Worm (Caenorhabditis elegans) whole organism, young adult: ENCODE measurements around the gene C15H7.4.
A peak's percentile ranks its signal among the peaks of the same experiment; 100 is the strongest.

Source experiments
- B0261.1 ChIP-seq: sonication (generic microtip); optimal IDR thresholded peaks from 2 replicates; lab custom pipeline; 2016; ENCODE audit warnings: mild to moderate bottlenecking, missing genetic modification characterization, moderate library complexity, missing compliant biosample characterization
- C06A6.2 ChIP-seq: fragments of 200-800 bp; sonication (Bioruptor generic); conservative IDR thresholded peaks from 2 replicates; pipeline ENCODE4 v1.3.6; 2022; ENCODE audit warnings: missing genetic modification characterization, missing compliant biosample characterization
- C17E4.6 ChIP-seq: fragments of 200-800 bp; sonication (Bioruptor generic); IDR thresholded peaks from 2 replicates; pipeline ENCODE4 v1.3.6; 2022; ENCODE audit warnings: missing genetic modification reagents, missing genetic modification characterization, missing compliant biosample characterization
- D2030.7 ChIP-seq: fragments of 200-800 bp; sonication (Bioruptor generic); IDR thresholded peaks from 2 replicates; pipeline ENCODE4 v1.3.6; 2022; ENCODE audit warnings: missing genetic modification reagents, missing genetic modification characterization, missing compliant biosample characterization
- F23B12.7 ChIP-seq: sonication (generic microtip); optimal IDR thresholded peaks from 2 replicates; lab custom pipeline; 2017; ENCODE audit warnings: missing genetic modification characterization, mild to moderate bottlenecking, missing compliant biosample characterization, antibody characterized with exemption, moderate library complexity; ENCODE audit not compliant: insufficient read depth
- F39B2.1 ChIP-seq: fragments of 200-800 bp; sonication (Bioruptor generic); IDR thresholded peaks from 2 replicates; pipeline ENCODE4 v1.3.6; 2022; ENCODE audit warnings: missing genetic modification reagents, missing genetic modification characterization, missing compliant biosample characterization
- F49E8.2 ChIP-seq: sonication (generic microtip); optimal IDR thresholded peaks from 3 replicates; lab custom pipeline; 2017; ENCODE audit warnings: missing genetic modification characterization, mild to moderate bottlenecking, missing compliant biosample characterization, antibody characterized with exemption, moderate library complexity; ENCODE audit not compliant: insufficient read depth
- K11D2.4 ChIP-seq: fragments of 200-800 bp; sonication (Bioruptor generic); IDR thresholded peaks from 2 replicates; pipeline ENCODE4 v1.3.6; 2022; ENCODE audit warnings: missing genetic modification reagents, missing genetic modification characterization, missing compliant biosample characterization
- K12H6.12 ChIP-seq: fragments of 200-800 bp; sonication (Bioruptor generic); optimal IDR thresholded peaks from 2 replicates; lab custom pipeline; 2018; ENCODE audit warnings: mild to moderate bottlenecking, missing genetic modification characterization, missing compliant biosample characterization
- T26A5.8 ChIP-seq: sonication (generic microtip); optimal IDR thresholded peaks from 2 replicates; lab custom pipeline; 2016; ENCODE audit warnings: missing genetic modification characterization, missing compliant biosample characterization
- Y67H2A.10 ChIP-seq: fragments of 200-800 bp; sonication (Bioruptor generic); conservative IDR thresholded peaks from 2 replicates; pipeline ENCODE4 v1.3.6; 2022; ENCODE audit warnings: missing genetic modification reagents, missing genetic modification characterization, missing compliant biosample characterization
- athp-1 ChIP-seq: sonication (generic microtip); optimal IDR thresholded peaks from 2 replicates; lab custom pipeline; 2017; ENCODE audit warnings: mild to moderate bottlenecking, missing genetic modification characterization, missing compliant biosample characterization
- cebp-1 ChIP-seq, 2 experiments: fragments of 200-800 bp in 1 of 2; sonication (Bioruptor generic) in 1 of 2; sonication (generic microtip) in 1 of 2; IDR thresholded peaks in 1 of 2; optimal IDR thresholded peaks in 1 of 2; 2 replicates each; pipeline versions ENCODE4 v1.3.6 to Lab custom; 2017 to 2022; ENCODE audit warnings: missing compliant biosample characterization in 2 of 2, missing genetic modification characterization in 2 of 2, mild to moderate bottlenecking in 1 of 2, missing genetic modification reagents in 1 of 2, moderate library complexity in 1 of 2
- cebp-2 ChIP-seq: fragments of 200-800 bp; sonication (Bioruptor generic); IDR thresholded peaks from 2 replicates; pipeline ENCODE4 v1.3.6; 2022; ENCODE audit warnings: missing genetic modification characterization, missing compliant biosample characterization
- ceh-27 ChIP-seq: fragments of 200-800 bp; sonication (Bioruptor generic); optimal IDR thresholded peaks from 2 replicates; lab custom pipeline; 2018; ENCODE audit warnings: mild to moderate bottlenecking, missing genetic modification characterization, moderate library complexity, missing compliant biosample characterization
- ceh-91 ChIP-seq: fragments of 200-800 bp; sonication (Bioruptor generic); IDR thresholded peaks from 2 replicates; pipeline ENCODE4 v1.3.6; 2022; ENCODE audit warnings: missing genetic modification reagents, missing genetic modification characterization, missing compliant biosample characterization
- chd-7 ChIP-seq: sonication (generic microtip); optimal IDR thresholded peaks from 2 replicates; lab custom pipeline; 2016; ENCODE audit warnings: mild to moderate bottlenecking, missing genetic modification characterization, moderate library complexity, missing compliant biosample characterization
- dox-1 ChIP-seq: fragments of 200-800 bp; sonication (Bioruptor generic); IDR thresholded peaks from 2 replicates; pipeline ENCODE4 v1.3.6; 2022; ENCODE audit warnings: missing genetic modification reagents, missing genetic modification characterization, missing compliant biosample characterization
- dpff-1 ChIP-seq: sonication (generic microtip); optimal IDR thresholded peaks from 2 replicates; lab custom pipeline; 2017; ENCODE audit warnings: mild to moderate bottlenecking, missing genetic modification characterization, missing compliant biosample characterization
- ets-4 ChIP-seq: fragments of 200-800 bp; sonication (Bioruptor generic); optimal IDR thresholded peaks from 2 replicates; lab custom pipeline; 2018; ENCODE audit warnings: mild to moderate bottlenecking, missing genetic modification characterization, missing compliant biosample characterization
- hlh-26 ChIP-seq: fragments of 200-800 bp; sonication (Bioruptor generic); conservative IDR thresholded peaks from 2 replicates; pipeline ENCODE4 v1.3.6; 2022; ENCODE audit warnings: missing genetic modification reagents, missing genetic modification characterization, missing compliant biosample characterization
- let-526 ChIP-seq: fragments of 200-800 bp; sonication (Bioruptor generic); IDR thresholded peaks from 2 replicates; pipeline ENCODE4 v1.3.6; 2022; ENCODE audit warnings: missing genetic modification reagents, missing genetic modification characterization, missing compliant biosample characterization
- let-607 ChIP-seq, 2 experiments: fragments of 200-800 bp in 1 of 2; sonication (Bioruptor generic) in 1 of 2; sonication (generic microtip) in 1 of 2; optimal IDR thresholded peaks; 2 replicates each; lab custom pipeline; 2016 to 2018; ENCODE audit warnings: mild to moderate bottlenecking in 2 of 2, missing compliant biosample characterization in 2 of 2, missing genetic modification characterization in 2 of 2, moderate library complexity in 2 of 2, missing genotype in 1 of 2
- lin-35 ChIP-seq, 3 experiments: fragments of 150-350 bp in 2 of 3; sonication (generic microtip) in 1 of 3; optimal IDR thresholded peaks; 2 replicates each; lab custom pipeline; 2014 to 2018; ENCODE audit warnings: missing biosample characterization in 3 of 3, missing genetic modification characterization in 3 of 3, missing genetic modification reagents in 3 of 3
- lin-40 ChIP-seq: sonication (generic microtip); optimal IDR thresholded peaks from 2 replicates; lab custom pipeline; 2016; ENCODE audit warnings: missing genetic modification characterization, mild to moderate bottlenecking, missing compliant biosample characterization, missing genotype, missing genetic modification reagents
- mcd-1 ChIP-seq: fragments of 200-800 bp; sonication (Bioruptor generic); IDR thresholded peaks from 2 replicates; pipeline ENCODE4 v1.3.6; 2022; ENCODE audit warnings: missing genetic modification reagents, missing genetic modification characterization, missing compliant biosample characterization
- mel-28 ChIP-seq: sonication (generic microtip); optimal IDR thresholded peaks from 2 replicates; lab custom pipeline; 2016; ENCODE audit warnings: borderline replicate concordance, mild to moderate bottlenecking, missing genetic modification characterization, missing compliant biosample characterization
- mes-4 ChIP-seq: sonication (generic microtip); optimal IDR thresholded peaks from 2 replicates; lab custom pipeline; 2016; ENCODE audit warnings: missing genotype, missing genetic modification characterization, missing compliant biosample characterization
- nfyb-1 ChIP-seq: fragments of 200-800 bp; sonication (Bioruptor generic); IDR thresholded peaks from 2 replicates; pipeline ENCODE4 v1.3.6; 2022; ENCODE audit warnings: missing genetic modification reagents, missing genetic modification characterization, missing compliant biosample characterization
- nhr-120 ChIP-seq: fragments of 200-800 bp; sonication (Bioruptor generic); IDR thresholded peaks from 2 replicates; pipeline ENCODE4 v1.3.6; 2022; ENCODE audit warnings: missing genetic modification characterization, missing compliant biosample characterization
- nhr-80 ChIP-seq: sonication (generic microtip); optimal IDR thresholded peaks from 2 replicates; lab custom pipeline; 2016; ENCODE audit warnings: missing genetic modification characterization, missing compliant biosample characterization
- nhr-90 ChIP-seq: sonication (generic microtip); optimal IDR thresholded peaks from 2 replicates; lab custom pipeline; 2016; ENCODE audit warnings: missing genotype, mild to moderate bottlenecking, missing genetic modification characterization, missing compliant biosample characterization
- pha-4 ChIP-seq: fragments of 150-350 bp; sonication (generic microtip); optimal IDR thresholded peaks from 2 replicates; lab custom pipeline; 2014; ENCODE audit warnings: missing biosample characterization, missing genetic modification reagents, missing genetic modification characterization
- rpc-1 ChIP-seq, 2 experiments: fragments of 150-350 bp in 1 of 2; sonication (generic microtip) in 1 of 2; optimal IDR thresholded peaks; 2 replicates each; lab custom pipeline; 2014 to 2018; ENCODE audit warnings: missing biosample characterization in 1 of 2, missing genetic modification characterization in 1 of 2, missing genetic modification reagents in 1 of 2, missing genotype in 1 of 2
- snpc-1.3 ChIP-seq: sonication (generic microtip); optimal IDR thresholded peaks from 2 replicates; lab custom pipeline; 2017; ENCODE audit warnings: missing genetic modification characterization, mild to moderate bottlenecking, missing compliant biosample characterization, antibody characterized with exemption, moderate library complexity, missing genotype, missing genetic modification reagents; ENCODE audit not compliant: insufficient read depth
- snpc-3.4 ChIP-seq: sonication (generic microtip); optimal IDR thresholded peaks from 2 replicates; lab custom pipeline; 2017; ENCODE audit warnings: missing genetic modification characterization, mild to moderate bottlenecking, missing compliant biosample characterization, antibody characterized with exemption, moderate library complexity, missing genotype, missing genetic modification reagents
- snpc-4 ChIP-seq, 5 experiments: fragments of 150-350 bp in 1 of 5; sonication (generic microtip) in 4 of 5; optimal IDR thresholded peaks; 2 replicates each; lab custom pipeline; 2014 to 2018; ENCODE audit warnings: missing genetic modification characterization in 5 of 5, missing biosample characterization in 3 of 5, antibody characterized with exemption in 2 of 5, mild to moderate bottlenecking in 2 of 5, missing compliant biosample characterization in 2 of 5, missing genotype in 2 of 5, moderate library complexity in 2 of 5, missing genetic modification reagents in 1 of 5
- zim-3 ChIP-seq: sonication (generic microtip); optimal IDR thresholded peaks from 2 replicates; lab custom pipeline; 2017; ENCODE audit warnings: mild to moderate bottlenecking, missing genetic modification characterization, moderate library complexity, missing compliant biosample characterization
- ztf-18 ChIP-seq: sonication (generic microtip); optimal IDR thresholded peaks from 2 replicates; lab custom pipeline; 2016; ENCODE audit warnings: missing genotype, mild to moderate bottlenecking, missing genetic modification characterization, missing compliant biosample characterization
- ztf-25 ChIP-seq: fragments of 200-800 bp; sonication (Bioruptor generic); IDR thresholded peaks from 2 replicates; pipeline ENCODE4 v1.3.6; 2022; ENCODE audit warnings: missing genetic modification reagents, missing genetic modification characterization, missing compliant biosample characterization

Gene C15H7.4

ce11 chrIII:9638159-9638754 lies 17.4 kb downstream of the C15H7.4 start:
- TF ChIP-seq dox-1 (GFP tag; lab: Robert Waterston, UW) (0 out of 2 replicates have a peak, but pooled peaks have one; percentile 15), ets-4 (GFP tag; lab: Kevin White, UChicago) (peak; percentile 65), let-607 (tag; optimal IDR thresholded peaks at IDR 0.05; lab: Kevin White, UChicago) (peak; percentile 47 to 86), nhr-80 (tag; lab: Kevin White, UChicago) (peak; percentile 98), K12H6.12 (tag; lab: Kevin White, UChicago) (no peak)

- TF ChIP-seq nhr-90 (no peak), F39B2.1 (GFP tag; lab: Robert Waterston, UW) (no peak), T26A5.8 (tag; lab: Kevin White, UChicago) (no peak), cebp-1 (GFP tag; IDR thresholded peaks at IDR 0.05; lab: Robert Waterston, UW) (no peak), cebp-1 (tag; optimal IDR thresholded peaks at IDR 0.05; lab: Kevin White, UChicago) (no peak), nhr-120 (no peak)
- TF ChIP-seq, all 124 proteins: peak for 0
These were observed 18.7 kb downstream of the C15H7.4 start, which contains the start of gene gei-13 for ce11 chrIII:9637016-9637415. gei-13 (minus strand) TSS chrIII:9637116.

DNA sequence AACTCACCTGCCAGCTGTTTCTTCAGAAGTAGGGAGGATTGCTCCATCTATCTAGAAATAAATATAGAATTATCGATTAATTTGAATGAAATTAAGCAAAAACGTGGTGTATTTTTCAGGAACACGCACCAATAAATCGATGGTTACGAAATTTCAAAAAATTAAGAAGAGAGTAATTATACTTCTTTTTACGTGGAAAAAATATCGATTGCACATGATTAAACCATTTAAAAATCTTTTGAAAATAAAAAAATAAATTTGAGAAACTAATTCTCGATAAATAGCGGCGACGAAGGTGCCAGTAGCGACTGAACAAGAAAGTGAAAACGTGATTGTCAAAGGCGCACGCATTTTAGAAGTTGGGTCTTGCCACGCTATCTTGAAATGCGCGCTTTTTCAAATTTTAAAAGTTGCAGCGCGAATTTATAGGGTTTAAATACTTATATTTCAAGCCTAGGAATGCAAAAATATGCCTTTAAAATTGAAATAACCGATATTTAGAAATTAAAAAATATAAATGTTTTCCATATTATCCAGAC lies 24.5 kb downstream of the C15H7.4 start, which contains the start of gene ubc-7:
Gene ubc-7 (minus strand): TSS at position 51 of the 539 bp plus-strand sequence.
- peak; percentile 83 for TF ChIP-seq ceh-91 (GFP tag; lab: Robert Waterston, UW)
- TF ChIP-seq ceh-27 (GFP tag; lab: Kevin White, UChicago): no peak
- 0 out of 2 replicates have a peak, but pooled peaks have one; percentile 6 for TF ChIP-seq let-526 (GFP tag; lab: Robert Waterston, UW)
- TF ChIP-seq F49E8.2: no peak
- no peak for TF ChIP-seq B0261.1 (tag; lab: Kevin White, UChicago)
- peak; percentile 52 for TF ChIP-seq lin-40 (tag; lab: Kevin White, UChicago)
- no peak for TF ChIP-seq nhr-120
- peak; percentile 68 for TF ChIP-seq F23B12.7 (tag; lab: Kevin White, UChicago)
- no peak for TF ChIP-seq rpc-1 (optimal IDR thresholded peaks at IDR 0.05; lab: Kevin White, UChicago)
- TF ChIP-seq rpc-1 (tag; optimal IDR thresholded peaks at IDR 0.05; lab: Kevin White, UChicago): no peak
- TF ChIP-seq D2030.7 (GFP tag; lab: Robert Waterston, UW): peak; percentile 77; the same call in 1 of the 2 replicates
- TF ChIP-seq C17E4.6 (GFP tag; lab: Robert Waterston, UW): no peak
- no peak for TF ChIP-seq pha-4 (tag; lab: Kevin White, UChicago)
- TF ChIP-seq dpff-1 (tag; lab: Kevin White, UChicago): no peak
- no peak for TF ChIP-seq mes-4 (tag; lab: Kevin White, UChicago)
- TF ChIP-seq lin-35 (GFP tag; optimal IDR thresholded peaks at IDR 0.05; lab: Kevin White, UChicago): peak; percentile 50 to 91 (median 79)
- TF ChIP-seq mel-28: no peak
- TF ChIP-seq snpc-4 (GFP tag; optimal IDR thresholded peaks at IDR 0.05; lab: Kevin White, UChicago): no peak
- TF ChIP-seq snpc-4 (tag; optimal IDR thresholded peaks at IDR 0.05; lab: Kevin White, UChicago): peak in 2 of 4 experiments; percentile 14 to 45
- TF ChIP-seq cebp-2 (GFP tag; lab: Robert Waterston, UW): no peak
- TF ChIP-seq nfyb-1: peak; percentile 43; the same call in 1 of the 2 replicates
- TF ChIP-seq snpc-3.4: peak; percentile 71
- TF ChIP-seq cebp-1 (GFP tag; IDR thresholded peaks at IDR 0.05; lab: Robert Waterston, UW): no peak
- TF ChIP-seq cebp-1 (tag; optimal IDR thresholded peaks at IDR 0.05; lab: Kevin White, UChicago): peak; percentile 71
- TF ChIP-seq chd-7 (tag; lab: Kevin White, UChicago): no peak
- peak; percentile 80 for TF ChIP-seq mcd-1 (GFP tag; lab: Robert Waterston, UW)
- TF ChIP-seq nhr-90: no peak
- peak; percentile 22 for TF ChIP-seq snpc-1.3
- TF ChIP-seq Y67H2A.10: no peak
- no peak for TF ChIP-seq hlh-26
- no peak for TF ChIP-seq athp-1 (tag; lab: Kevin White, UChicago)
- peak; percentile 48 for TF ChIP-seq ztf-18
- TF ChIP-seq C06A6.2 (GFP tag; lab: Robert Waterston, UW): no peak
- TF ChIP-seq ztf-25 (GFP tag; lab: Robert Waterston, UW): no peak
- TF ChIP-seq K11D2.4 (GFP tag; lab: Robert Waterston, UW): no peak
- no peak for TF ChIP-seq zim-3 (tag; lab: Kevin White, UChicago)
